Fruit fly (Drosophila melanogaster) whole organism, pupa: Measurements from ENCODE around the gene CG14422.

Source experiments
- CG14655 ChIP-seq: fragments of 200-800 bp; sonication (Bioruptor generic); optimal IDR thresholded peaks from 3 replicates; lab custom pipeline; 2017; ENCODE audit warnings: mild to moderate bottlenecking, missing biosample characterization, missing genetic modification reagents, missing genetic modification characterization
- CG17806 ChIP-seq: fragments of 200-800 bp; sonication (Bioruptor generic); optimal IDR thresholded peaks from 2 replicates; lab custom pipeline; 2018; ENCODE audit warnings: missing biosample characterization, mild to moderate bottlenecking, missing genetic modification characterization, moderate library complexity
- CG9948 ChIP-seq: fragments of 200-800 bp; sonication (Bioruptor generic); optimal IDR thresholded peaks from 2 replicates; lab custom pipeline; 2018; ENCODE audit warnings: missing biosample characterization, mild to moderate bottlenecking, missing genetic modification characterization, moderate library complexity
- D1 ChIP-seq: fragments of 200-800 bp; sonication (Bioruptor generic); optimal IDR thresholded peaks from 2 replicates; lab custom pipeline; 2018; ENCODE audit warnings: missing biosample characterization, mild to moderate bottlenecking, missing genetic modification characterization, moderate library complexity
- Ets98B ChIP-seq: fragments of 200-800 bp; sonication (Bioruptor generic); IDR thresholded peaks from 2 replicates; pipeline ENCODE4 v1.3.6; 2022; ENCODE audit warnings: missing biosample characterization, missing genetic modification characterization
- Pif1A ChIP-seq: fragments of 200-800 bp; sonication (Bioruptor generic); optimal IDR thresholded peaks from 3 replicates; lab custom pipeline; 2016; ENCODE audit warnings: missing biosample characterization, missing genetic modification characterization
- gl ChIP-seq: fragments of 200-800 bp; sonication (Bioruptor generic); optimal IDR thresholded peaks from 2 replicates; lab custom pipeline; 2018; ENCODE audit warnings: missing biosample characterization, mild to moderate bottlenecking, missing genetic modification characterization

DNA sequence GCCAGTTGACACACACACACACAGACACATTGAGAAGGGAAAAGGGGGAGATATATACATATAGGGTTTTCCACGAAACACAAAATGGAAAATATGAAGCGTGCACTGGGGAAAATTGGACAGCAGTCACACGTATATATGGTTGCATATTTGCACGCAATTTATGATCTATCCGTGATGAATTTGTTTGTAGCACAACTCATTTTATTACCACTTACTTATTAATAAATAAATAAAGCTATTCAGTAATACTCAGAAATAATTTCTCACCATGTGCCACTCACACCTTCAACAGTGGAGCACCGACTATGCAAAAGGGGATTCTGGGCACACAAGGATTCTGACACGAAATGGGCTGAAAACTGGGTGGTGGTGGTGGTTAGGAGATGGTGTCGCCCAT lies 29.1 kb upstream of the CG14422 start:
- no peak for TF ChIP-seq CG17806 (tag; lab: Kevin White, UChicago)
- TF ChIP-seq Pif1A: no peak
- no peak for TF ChIP-seq gl (tag; lab: Kevin White, UChicago)
- TF ChIP-seq Ets98B (GFP tag; lab: Robert Waterston, UW): no peak
- TF ChIP-seq CG14655: peak; percentile 6
- TF ChIP-seq CG9948: peak; percentile 5
- TF ChIP-seq D1 (tag; lab: Kevin White, UChicago): no peak
